Fruit fly (Drosophila melanogaster) Kc167 (cell line): ENCODE data around the gene ND-B17.

Experiments used
- Myc ChIP-seq: fragments of >200 bp; optimal IDR thresholded peaks from 2 replicates; lab custom pipeline; 2017; ENCODE audit warnings: missing external identifiers
- Sin3A ChIP-seq: fragments of >200 bp; optimal IDR thresholded peaks from 2 replicates; lab custom pipeline; 2018; ENCODE audit warnings: missing external identifiers
- h ChIP-seq: fragments of >200 bp; optimal IDR thresholded peaks from 3 replicates; lab custom pipeline; 2018; ENCODE audit warnings: missing external identifiers
- insv ChIP-seq: fragments of >200 bp; optimal IDR thresholded peaks from 3 replicates; lab custom pipeline; 2018; ENCODE audit warnings: missing external identifiers
- psq ChIP-seq: fragments of >200 bp; optimal IDR thresholded peaks from 2 replicates; lab custom pipeline; 2017; ENCODE audit warnings: missing external identifiers
- ttk ChIP-seq: sonication (Bioruptor generic); optimal IDR thresholded peaks from 2 replicates; lab custom pipeline; 2017; ENCODE audit warnings: missing external identifiers

Gene ND-B17

dm6 chr2L:15761409-15762407 is 10.8 kb upstream of the ND-B17 start:
- no peak for TF ChIP-seq insv (lab: Kevin White, UChicago)
- TF ChIP-seq ttk (lab: Kevin White, UChicago) = no peak
- no peak for TF ChIP-seq Sin3A (lab: Kevin White, UChicago)
- no peak for TF ChIP-seq h
- no peak for TF ChIP-seq Myc
- no peak for TF ChIP-seq psq

- TF ChIP-seq Sin3A (lab: Kevin White, UChicago) (no peak), Myc (no peak), insv (lab: Kevin White, UChicago) (no peak), h (no peak), ttk (lab: Kevin White, UChicago) (no peak), psq (no peak)
These were observed 9.8 kb upstream of the ND-B17 start for dm6 chr2L:15760666-15761065.

dm6 chr2L:15752096-15752495 is 1.2 kb upstream of the ND-B17 start, which contains the start of gene Mtr4:
Gene Mtr4 (plus strand): TSS chr2L:15752263.
- TF ChIP-seq insv (lab: Kevin White, UChicago) = no peak

- no peak for TF ChIP-seq Sin3A (lab: Kevin White, UChicago)
- TF ChIP-seq psq = no peak
- no peak for TF ChIP-seq insv (lab: Kevin White, UChicago)
- TF ChIP-seq h = no peak
- TF ChIP-seq ttk (lab: Kevin White, UChicago) = no peak
These were observed 329 bp upstream of the ND-B17 start for dm6 chr2L:15751259-15751555.

dm6 chr2L:15749313-15749712 is 1.6 kb downstream of the ND-B17 start:
- no peak for TF ChIP-seq ttk (lab: Kevin White, UChicago)

- TF ChIP-seq Myc (no peak), ttk (lab: Kevin White, UChicago) (no peak), Sin3A (lab: Kevin White, UChicago) (no peak), h (no peak), psq (no peak), insv (lab: Kevin White, UChicago) (no peak)
These were observed 2.7 kb downstream of the ND-B17 start for dm6 chr2L:15748261-15748553.

dm6 chr2L:15747394-15748260 is 3.3 kb downstream of the ND-B17 start, which contains the start of gene CycE:
Gene CycE (minus strand): TSS chr2L:15748150.
- TF ChIP-seq insv (lab: Kevin White, UChicago) = no peak
- TF ChIP-seq Myc = no peak
- no peak for TF ChIP-seq ttk (lab: Kevin White, UChicago)
- no peak for TF ChIP-seq h
- TF ChIP-seq psq = no peak
- TF ChIP-seq Sin3A (lab: Kevin White, UChicago) = no peak

- TF ChIP-seq psq (no peak), ttk (lab: Kevin White, UChicago) (no peak), Sin3A (lab: Kevin White, UChicago) (no peak), Myc (no peak), h (no peak)
These were observed 4.1 kb downstream of the ND-B17 start for dm6 chr2L:15746600-15747393.

- no peak for TF ChIP-seq psq
- no peak for TF ChIP-seq Sin3A (lab: Kevin White, UChicago)
- TF ChIP-seq h = no peak
- no peak for TF ChIP-seq insv (lab: Kevin White, UChicago)
- no peak for TF ChIP-seq ttk (lab: Kevin White, UChicago)
- no peak for TF ChIP-seq Myc
These were observed 4.9 kb downstream of the ND-B17 start for dm6 chr2L:15745989-15746388.

dm6 chr2L:15745036-15745854 is 5.6 kb downstream of the ND-B17 start:
- TF ChIP-seq psq (peak; percentile 49), h (no peak)

dm6 chr2L:15743578-15743977 is 7.3 kb downstream of the ND-B17 start:
- no peak for TF ChIP-seq h
- no peak for TF ChIP-seq insv (lab: Kevin White, UChicago)
- no peak for TF ChIP-seq psq
- no peak for TF ChIP-seq ttk (lab: Kevin White, UChicago)
- TF ChIP-seq Sin3A (lab: Kevin White, UChicago) = no peak
- TF ChIP-seq Myc = no peak

- no peak for TF ChIP-seq Sin3A (lab: Kevin White, UChicago)
- no peak for TF ChIP-seq ttk (lab: Kevin White, UChicago)
- no peak for TF ChIP-seq Myc
- no peak for TF ChIP-seq psq
- no peak for TF ChIP-seq h
- no peak for TF ChIP-seq insv (lab: Kevin White, UChicago)
These were observed 7.9 kb downstream of the ND-B17 start for dm6 chr2L:15742976-15743375.
